Worm (Caenorhabditis elegans): ENCODE measurements around the gene glt-3.

DNA sequence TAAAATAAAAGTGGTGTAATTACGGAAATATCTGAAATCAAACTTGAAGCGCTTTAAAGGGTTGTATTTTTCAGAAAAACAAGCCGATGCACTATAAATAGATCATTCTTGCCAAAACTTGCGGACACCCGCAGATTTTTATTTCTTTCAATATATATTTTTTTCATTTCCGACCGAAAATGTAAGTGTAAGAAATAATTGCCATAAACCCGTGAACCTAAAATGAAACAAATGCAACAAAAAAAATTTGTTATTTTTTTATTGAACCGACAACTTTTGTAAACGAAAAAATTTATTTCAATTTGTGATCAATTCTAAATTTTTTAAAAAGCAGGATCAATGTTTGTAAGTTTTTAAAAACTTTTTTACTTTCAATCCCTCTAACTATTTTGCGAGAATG is 49.2 kb upstream of the glt-3 start, which contains the start of gene W01B6.6:
- TF ChIP-seq nhr-10 (tag; optimal IDR thresholded peaks at IDR 0.05) (no peak), mxl-2 (GFP tag; conservative IDR thresholded peaks at IDR 0.05) (no peak)

Measured in whole organism, L4 larva.